Fruit fly (Drosophila melanogaster) whole organism, embryonic: ENCODE results near the gene CG12206.

Source experiments
- Abd-B ChIP-seq: fragments of 200-800 bp; sonication (Bioruptor generic); optimal IDR thresholded peaks from 2 replicates; lab custom pipeline; 2018; ENCODE audit warnings: missing biosample characterization, mild to moderate bottlenecking, missing genetic modification characterization, moderate library complexity
- Bdp1 ChIP-seq: fragments of 200-800 bp; sonication (Bioruptor generic); optimal IDR thresholded peaks from 3 replicates; lab custom pipeline; 2016; ENCODE audit warnings: missing biosample characterization, missing genetic modification characterization
- Bgb ChIP-seq: fragments of 200-800 bp; sonication (Bioruptor generic); IDR thresholded peaks from 2 replicates; pipeline ENCODE4 v1.3.6; 2022; ENCODE audit warnings: missing biosample characterization, missing genetic modification characterization; ENCODE audit not compliant: partially characterized antibody
- C15 ChIP-seq: fragments of 200-800 bp; sonication (Bioruptor generic); IDR thresholded peaks from 3 replicates; pipeline ENCODE4 v1.3.6; 2022; ENCODE audit warnings: missing biosample characterization, missing genetic modification characterization
- CG10565 ChIP-seq: fragments of 200-800 bp; sonication (Bioruptor generic); optimal IDR thresholded peaks from 3 replicates; lab custom pipeline; 2016; ENCODE audit warnings: missing biosample characterization, mild to moderate bottlenecking, missing genetic modification characterization
- CG11456 ChIP-seq: fragments of 200-800 bp; sonication (Bioruptor generic); IDR thresholded peaks from 3 replicates; pipeline ENCODE4 v1.3.6; 2022; ENCODE audit warnings: missing biosample characterization, missing genetic modification characterization
- CG11504 ChIP-seq: fragments of 200-800 bp; sonication (Bioruptor generic); optimal IDR thresholded peaks from 3 replicates; lab custom pipeline; 2019; ENCODE audit warnings: missing biosample characterization, mild to moderate bottlenecking, missing genetic modification characterization, moderate library complexity
- CG11723 ChIP-seq: fragments of 200-800 bp; sonication (Bioruptor generic); optimal IDR thresholded peaks from 2 replicates; lab custom pipeline; 2017; ENCODE audit warnings: missing biosample characterization, mild to moderate bottlenecking, missing genetic modification characterization
- CG12659 ChIP-seq: fragments of 200-800 bp; sonication (Bioruptor generic); optimal IDR thresholded peaks from 3 replicates; lab custom pipeline; 2017; ENCODE audit warnings: mild to moderate bottlenecking, missing biosample characterization, missing genetic modification reagents, missing genetic modification characterization
- CG12769 ChIP-seq: fragments of 200-800 bp; sonication (Bioruptor generic); optimal IDR thresholded peaks from 2 replicates; lab custom pipeline; 2019; ENCODE audit warnings: missing biosample characterization, mild to moderate bottlenecking, missing genetic modification characterization, moderate library complexity
- CG14014 ChIP-seq: fragments of 200-800 bp; sonication (Bioruptor generic); IDR thresholded peaks from 2 replicates; pipeline ENCODE4 v1.3.6; 2022; ENCODE audit warnings: missing biosample characterization, missing genetic modification characterization
- CG14050 ChIP-seq: fragments of 200-800 bp; sonication (Bioruptor generic); IDR thresholded peaks from 3 replicates; pipeline ENCODE4 v1.3.6; 2022; ENCODE audit warnings: missing biosample characterization, missing genetic modification characterization
- CG1603 ChIP-seq: fragments of 200-800 bp; sonication (Bioruptor generic); optimal IDR thresholded peaks from 2 replicates; lab custom pipeline; 2019; ENCODE audit warnings: missing biosample characterization, mild to moderate bottlenecking, missing genetic modification characterization, moderate library complexity
- CG18764 ChIP-seq: fragments of 200-800 bp; sonication (Bioruptor generic); optimal IDR thresholded peaks from 3 replicates; lab custom pipeline; 2016; ENCODE audit warnings: missing biosample characterization, missing genetic modification characterization
- CG2129 ChIP-seq: fragments of 200-800 bp; sonication (Bioruptor generic); IDR thresholded peaks from 2 replicates; pipeline ENCODE4 v1.3.6; 2022; ENCODE audit warnings: missing biosample characterization, missing genetic modification characterization; ENCODE audit not compliant: partially characterized antibody
- CG2712 ChIP-seq: fragments of 200-800 bp; optimal IDR thresholded peaks from 3 replicates; lab custom pipeline; 2019; ENCODE audit warnings: missing biosample characterization, mild to moderate bottlenecking, missing genetic modification characterization, moderate library complexity
- CG30403 ChIP-seq: fragments of 200-800 bp; sonication (Bioruptor generic); optimal IDR thresholded peaks from 3 replicates; lab custom pipeline; 2016; ENCODE audit warnings: missing biosample characterization, missing genetic modification characterization
- CG32532 ChIP-seq: fragments of 200-800 bp; sonication (Bioruptor generic); IDR thresholded peaks from 2 replicates; pipeline ENCODE4 v1.3.6; 2022; ENCODE audit warnings: missing biosample characterization, missing genetic modification characterization
- CG34422 ChIP-seq: fragments of 200-800 bp; sonication (Bioruptor generic); IDR thresholded peaks from 3 replicates; pipeline ENCODE4 v1.3.6; 2022; ENCODE audit warnings: missing biosample characterization, missing genetic modification characterization
- CG7786 ChIP-seq: fragments of 200-800 bp; sonication (Bioruptor generic); optimal IDR thresholded peaks from 2 replicates; lab custom pipeline; 2016; ENCODE audit warnings: missing biosample characterization, missing genetic modification characterization
- CG9727 ChIP-seq: fragments of 200-800 bp; sonication (Bioruptor generic); optimal IDR thresholded peaks from 3 replicates; lab custom pipeline; 2017; ENCODE audit warnings: missing biosample characterization, mild to moderate bottlenecking, missing genetic modification characterization
- CG9876 ChIP-seq: fragments of 200-800 bp; sonication (Bioruptor generic); optimal IDR thresholded peaks from 2 replicates; lab custom pipeline; 2016; ENCODE audit warnings: missing biosample characterization, missing genetic modification characterization
- D19A ChIP-seq: fragments of 200-800 bp; optimal IDR thresholded peaks from 3 replicates; lab custom pipeline; 2019; ENCODE audit warnings: missing biosample characterization, mild to moderate bottlenecking, missing genetic modification characterization, moderate library complexity
- Dip3 ChIP-seq: fragments of 200-800 bp; sonication (Bioruptor generic); optimal IDR thresholded peaks from 3 replicates; lab custom pipeline; 2016; ENCODE audit warnings: missing biosample characterization, missing genetic modification characterization
- E2f1 ChIP-seq: fragments of 200-800 bp; sonication (Bioruptor generic); IDR thresholded peaks from 2 replicates; pipeline ENCODE4 v1.3.6; 2022; ENCODE audit warnings: missing biosample characterization, missing genetic modification characterization
- HHEX ChIP-seq: fragments of 200-800 bp; sonication (Bioruptor generic); optimal IDR thresholded peaks from 3 replicates; lab custom pipeline; 2017; ENCODE audit warnings: missing biosample characterization, mild to moderate bottlenecking, missing genetic modification characterization, missing genetic modification reagents
- Hmr ChIP-seq: fragments of 200-800 bp; sonication (Bioruptor generic); optimal IDR thresholded peaks from 3 replicates; lab custom pipeline; 2017; ENCODE audit warnings: mild to moderate bottlenecking, missing biosample characterization, missing genetic modification reagents, missing genetic modification characterization
- Hr51 ChIP-seq, 2 experiments: fragments of 200-800 bp; sonication (Bioruptor generic); optimal IDR thresholded peaks; 2 replicates in 1 of 2; 3 replicates in 1 of 2; lab custom pipeline; 2016 to 2018; ENCODE audit warnings: missing biosample characterization in 2 of 2, missing genetic modification characterization in 2 of 2, mild to moderate bottlenecking in 1 of 2, moderate library complexity in 1 of 2
- NfI ChIP-seq: fragments of 200-800 bp; sonication (Bioruptor generic); optimal IDR thresholded peaks from 3 replicates; lab custom pipeline; 2018; ENCODE audit warnings: missing biosample characterization, mild to moderate bottlenecking, missing genetic modification characterization, moderate library complexity
- Stat92E ChIP-seq, 3 experiments: fragments of >200 bp in 2 of 3; fragments of 200-800 bp in 1 of 3; sonication (Bioruptor generic) in 1 of 3; optimal IDR thresholded peaks; 2 replicates each; lab custom pipeline; 2017 to 2019; ENCODE audit warnings: missing biosample characterization in 3 of 3, missing genetic modification characterization in 3 of 3, mild to moderate bottlenecking in 1 of 3, moderate library complexity in 1 of 3
- TFAM ChIP-seq: fragments of 200-800 bp; sonication (Bioruptor generic); optimal IDR thresholded peaks from 2 replicates; lab custom pipeline; 2017; ENCODE audit warnings: missing biosample characterization, missing genetic modification characterization, inconsistent platforms
- Tbp ChIP-seq: fragments of >200 bp; optimal IDR thresholded peaks from 2 replicates; lab custom pipeline; 2018; ENCODE audit warnings: missing biosample characterization, missing genetic modification characterization
- amos ChIP-seq: fragments of 200-800 bp; sonication (Bioruptor generic); IDR thresholded peaks from 2 replicates; pipeline ENCODE4 v1.3.6; 2022; ENCODE audit warnings: missing biosample characterization, missing genetic modification characterization; ENCODE audit not compliant: partially characterized antibody
- cas ChIP-seq: fragments of 200-800 bp; sonication (Bioruptor generic); IDR thresholded peaks from 2 replicates; pipeline ENCODE4 v1.3.6; 2022; ENCODE audit warnings: missing biosample characterization, missing genetic modification characterization
- eve ChIP-seq, 2 experiments: fragments of >200 bp; optimal IDR thresholded peaks; 2 replicates each; lab custom pipeline; 2017; ENCODE audit warnings: missing biosample characterization in 2 of 2, missing genetic modification characterization in 2 of 2
- fd102C ChIP-seq: fragments of 200-800 bp; sonication (Bioruptor generic); optimal IDR thresholded peaks from 2 replicates; lab custom pipeline; 2018; ENCODE audit warnings: missing biosample characterization, mild to moderate bottlenecking, missing genetic modification characterization, moderate library complexity
- fd3F ChIP-seq: fragments of 200-800 bp; sonication (Bioruptor generic); optimal IDR thresholded peaks from 2 replicates; lab custom pipeline; 2018; ENCODE audit warnings: missing biosample characterization, mild to moderate bottlenecking, missing genetic modification characterization, moderate library complexity
- gce ChIP-seq: fragments of 200-800 bp; sonication (Bioruptor generic); IDR thresholded peaks from 3 replicates; pipeline ENCODE4 v1.3.6; 2022; ENCODE audit warnings: missing biosample characterization, missing genetic modification characterization
- gcm ChIP-seq: fragments of 200-800 bp; sonication (Bioruptor generic); optimal IDR thresholded peaks from 2 replicates; lab custom pipeline; 2019; ENCODE audit warnings: missing biosample characterization, mild to moderate bottlenecking, missing genetic modification characterization, moderate library complexity
- gsb ChIP-seq: fragments of 200-800 bp; sonication (Bioruptor generic); IDR thresholded peaks from 2 replicates; pipeline ENCODE4 v1.3.6; 2022; ENCODE audit warnings: missing biosample characterization, missing genetic modification characterization
- hbn ChIP-seq: fragments of 200-800 bp; sonication (Bioruptor generic); IDR thresholded peaks from 2 replicates; pipeline ENCODE4 v1.3.6; 2022; ENCODE audit warnings: missing biosample characterization, missing genetic modification characterization; ENCODE audit not compliant: partially characterized antibody
- mld ChIP-seq: fragments of 200-800 bp; sonication (Bioruptor generic); IDR thresholded peaks from 3 replicates; pipeline ENCODE4 v1.3.6; 2022; ENCODE audit warnings: missing biosample characterization, missing genetic modification characterization; ENCODE audit not compliant: partially characterized antibody
- prd ChIP-seq, 3 experiments: fragments of >200 bp in 2 of 3; fragments of 200-800 bp in 1 of 3; sonication (Bioruptor generic) in 1 of 3; optimal IDR thresholded peaks in 2 of 3; IDR thresholded peaks in 1 of 3; 2 replicates in 2 of 3; 3 replicates in 1 of 3; pipeline versions ENCODE4 v1.3.6 to Lab custom; 2017 to 2022; ENCODE audit warnings: missing biosample characterization in 1 of 3, missing genetic modification characterization in 1 of 3
- sc ChIP-seq, 3 experiments: fragments of >200 bp in 2 of 3; fragments of 200-800 bp in 1 of 3; sonication (Bioruptor generic) in 1 of 3; optimal IDR thresholded peaks; 2 replicates in 2 of 3; 3 replicates in 1 of 3; lab custom pipeline; 2017; ENCODE audit warnings: mild to moderate bottlenecking in 1 of 3, missing biosample characterization in 1 of 3, missing genetic modification characterization in 1 of 3, missing genetic modification reagents in 1 of 3
- sob ChIP-seq: fragments of 200-800 bp; sonication (Bioruptor generic); IDR thresholded peaks from 2 replicates; pipeline ENCODE4 v1.3.6; 2022; ENCODE audit warnings: missing biosample characterization, missing genetic modification characterization
- sug ChIP-seq: fragments of 200-800 bp; optimal IDR thresholded peaks from 2 replicates; lab custom pipeline; 2019; ENCODE audit warnings: missing biosample characterization, mild to moderate bottlenecking, missing genetic modification characterization, moderate library complexity
- trem ChIP-seq: fragments of 200-800 bp; optimal IDR thresholded peaks from 3 replicates; lab custom pipeline; 2019; ENCODE audit warnings: missing biosample characterization, mild to moderate bottlenecking, missing genetic modification characterization, moderate library complexity
- trh ChIP-seq: fragments of 200-800 bp; sonication (Bioruptor generic); optimal IDR thresholded peaks from 2 replicates; lab custom pipeline; 2016; ENCODE audit warnings: missing biosample characterization, missing genetic modification characterization
- z ChIP-seq: fragments of 200-800 bp; sonication (Bioruptor generic); IDR thresholded peaks from 3 replicates; pipeline ENCODE4 v1.3.6; 2022; ENCODE audit warnings: missing biosample characterization, missing genetic modification characterization

CG12206 gene

DNA sequence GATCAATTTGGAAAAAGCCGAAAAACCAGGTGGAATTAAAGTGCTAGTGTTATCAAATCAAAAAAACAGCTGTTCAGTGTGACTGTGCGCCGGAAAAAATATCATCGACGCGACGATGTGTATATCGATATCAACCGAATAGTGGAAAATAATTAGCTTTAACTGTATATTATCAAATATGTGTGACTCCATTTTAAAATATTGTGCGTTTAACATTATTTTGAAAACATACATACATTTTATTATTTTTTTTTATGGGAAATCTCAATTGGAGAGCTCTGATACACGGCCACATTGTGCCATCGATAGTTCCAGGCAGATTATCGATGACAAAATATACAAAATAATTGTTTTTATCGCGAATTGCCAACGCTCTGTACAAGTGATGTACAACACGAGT lies 11.0 kb upstream of the CG12206 start, which contains the start of the genes CG14270 and CG10803 (continued):
- TF ChIP-seq gcm (no peak), Tbp (GFP tag; lab: Kevin White, UChicago) (no peak), Abd-B (GFP tag; lab: Kevin White, UChicago) (peak; percentile 15), trem (no peak), CG30403 (GFP tag; lab: Kevin White, UChicago) (peak; percentile 17), gsb (GFP tag; lab: Robert Waterston, UW) (no peak), Dip3 (GFP tag; lab: Kevin White, UChicago) (no peak), CG14014 (no peak), CG7786 (GFP tag; lab: Kevin White, UChicago) (no peak), prd (optimal IDR thresholded peaks at IDR 0.05; lab: Kevin White, UChicago) (no peak), prd (GFP tag; IDR thresholded peaks at IDR 0.05; lab: Robert Waterston, UW) (peak; percentile 21; the same call in 1 of the 3 replicates), E2f1 (no peak), fd102C (GFP tag; lab: Kevin White, UChicago) (no peak), Hmr (GFP tag; lab: Kevin White, UChicago) (no peak), CG1603 (tag; lab: Kevin White, UChicago) (peak; percentile 2), z (GFP tag; lab: Robert Waterston, UW) (no peak), hbn (peak; percentile 74), CG2712 (peak; percentile 33), C15 (no peak), NfI (GFP tag; lab: Kevin White, UChicago) (no peak), CG11456 (GFP tag; lab: Robert Waterston, UW) (no peak), CG32532 (GFP tag; lab: Robert Waterston, UW) (peak; percentile 35; the same call in 1 of the 2 replicates), CG11723 (GFP tag; lab: Kevin White, UChicago) (no peak), Bgb (peak; percentile 76), cas (GFP tag; lab: Robert Waterston, UW) (no peak), CG2129 (peak; percentile 49), CG14050 (GFP tag; lab: Robert Waterston, UW) (no peak), D19A (tag; lab: Kevin White, UChicago) (no peak), CG10565 (no peak), Stat92E (GFP tag; optimal IDR thresholded peaks at IDR 0.05; lab: Kevin White, UChicago) (peak in 1 of 3 experiments; percentile 48), mld (GFP tag; lab: Robert Waterston, UW) (no peak), CG9876 (GFP tag; lab: Kevin White, UChicago) (no peak), Bdp1 (GFP tag; lab: Kevin White, UChicago) (no peak), sc (optimal IDR thresholded peaks at IDR 0.05; lab: Kevin White, UChicago) (no peak), sc (GFP tag; optimal IDR thresholded peaks at IDR 0.05; lab: Kevin White, UChicago) (no peak), CG12659 (GFP tag; lab: Kevin White, UChicago) (peak; percentile 35), eve (GFP tag; optimal IDR thresholded peaks at IDR 0.05; lab: Kevin White, UChicago) (no peak), CG12769 (tag; lab: Kevin White, UChicago) (no peak), gce (GFP tag; lab: Robert Waterston, UW) (0 out of 3 replicates have a peak, but pooled peaks have one; percentile 17), trh (no peak), amos (GFP tag; lab: Robert Waterston, UW) (peak; percentile 71; the same call in 1 of the 2 replicates), HHEX (no peak), CG9727 (GFP tag; lab: Kevin White, UChicago) (peak; percentile 9), CG11504 (tag; lab: Kevin White, UChicago) (no peak), sug (tag; lab: Kevin White, UChicago) (no peak), sob (GFP tag; lab: Robert Waterston, UW) (no peak), CG34422 (0 out of 3 replicates have a peak, but pooled peaks have one; percentile 43), TFAM (GFP tag; lab: Kevin White, UChicago) (no peak), CG18764 (GFP tag; lab: Kevin White, UChicago) (no peak), Hr51 (GFP tag; optimal IDR thresholded peaks at IDR 0.05; lab: Kevin White, UChicago) (no peak), fd3F (no peak)
